Worm (Caenorhabditis elegans): ENCODE data around the gene Y113G7B.15.

ce11 chrV:20237429-20237828 lies 3.8 kb upstream of the Y113G7B.15 start, which contains the start of gene sld-5:
- TF ChIP-seq lin-11 (tag; optimal IDR thresholded peaks at IDR 0.05), result no peak
- no peak for TF ChIP-seq pqm-1 (tag; optimal IDR thresholded peaks at IDR 0.05)
- no peak for TF ChIP-seq ama-1 (optimal IDR thresholded peaks at IDR 0.05)
- TF ChIP-seq sox-2 (GFP tag; IDR thresholded peaks at IDR 0.05), result no peak
- TF ChIP-seq F13H6.1 (tag; optimal IDR thresholded peaks at IDR 0.05), result no peak
- no peak for TF ChIP-seq ahr-1 (tag; optimal IDR thresholded peaks at IDR 0.05)
- no peak for TF ChIP-seq npax-4 (tag; optimal IDR thresholded peaks at IDR 0.05)
- TF ChIP-seq pat-9 (tag; optimal IDR thresholded peaks at IDR 0.05), result no peak
- no peak for TF ChIP-seq nhr-11 (tag; optimal IDR thresholded peaks at IDR 0.05)
- no peak for TF ChIP-seq unc-42 (tag; optimal IDR thresholded peaks at IDR 0.05)
- no peak for TF ChIP-seq ceh-2 (tag; optimal IDR thresholded peaks at IDR 0.05)
- no peak for TF ChIP-seq ceh-48 (tag; optimal IDR thresholded peaks at IDR 0.05)

Data from whole organism, late embryonic.